Fruit fly (Drosophila melanogaster) whole organism, embryonic: ENCODE data around the gene CG6937.

Experiments
- Atf3 ChIP-seq: fragments of 200-800 bp; sonication (Bioruptor generic); optimal IDR thresholded peaks from 3 replicates; lab custom pipeline; 2016; ENCODE audit warnings: missing biosample characterization, missing genetic modification characterization
- CG10267 ChIP-seq: fragments of 200-800 bp; sonication (Bioruptor generic); optimal IDR thresholded peaks from 2 replicates; lab custom pipeline; 2018; ENCODE audit warnings: missing biosample characterization, mild to moderate bottlenecking, missing genetic modification characterization, moderate library complexity
- CG10543 ChIP-seq: fragments of 200-800 bp; sonication (Bioruptor generic); optimal IDR thresholded peaks from 3 replicates; lab custom pipeline; 2017; ENCODE audit warnings: missing biosample characterization, mild to moderate bottlenecking, missing genetic modification characterization, moderate library complexity
- CG11696 ChIP-seq: fragments of 200-800 bp; sonication (Bioruptor generic); IDR thresholded peaks from 2 replicates; pipeline ENCODE4 v1.3.6; 2022; ENCODE audit warnings: missing biosample characterization, missing genetic modification characterization
- CG14441 ChIP-seq: fragments of 200-800 bp; sonication (Bioruptor generic); IDR thresholded peaks from 2 replicates; pipeline ENCODE4 v1.3.6; 2022; ENCODE audit warnings: missing biosample characterization, missing genetic modification characterization
- CG1832 ChIP-seq: fragments of 200-800 bp; sonication (Bioruptor generic); optimal IDR thresholded peaks from 2 replicates; lab custom pipeline; 2017; ENCODE audit warnings: missing biosample characterization, mild to moderate bottlenecking, missing genetic modification characterization, inconsistent platforms
- CG2199 ChIP-seq: fragments of 200-800 bp; sonication (Bioruptor generic); IDR thresholded peaks from 3 replicates; pipeline ENCODE4 v1.3.6; 2022; ENCODE audit warnings: missing biosample characterization, missing genetic modification characterization
- CG2875 ChIP-seq: fragments of 200-800 bp; sonication (Bioruptor generic); optimal IDR thresholded peaks from 2 replicates; lab custom pipeline; 2017; ENCODE audit warnings: missing biosample characterization, mild to moderate bottlenecking, missing genetic modification characterization, missing genetic modification reagents
- CG3726 ChIP-seq: fragments of 200-800 bp; sonication (Bioruptor generic); IDR thresholded peaks from 3 replicates; pipeline ENCODE4, ENCODE4 v1.3.6; 2022; ENCODE audit warnings: missing biosample characterization, missing genetic modification characterization
- CG3838 ChIP-seq: fragments of 200-800 bp; sonication (Bioruptor generic); optimal IDR thresholded peaks from 3 replicates; lab custom pipeline; 2016; ENCODE audit warnings: missing biosample characterization, missing genetic modification characterization
- CG42726 ChIP-seq: fragments of 200-800 bp; sonication (Bioruptor generic); IDR thresholded peaks from 2 replicates; pipeline ENCODE4 v1.3.6; 2022; ENCODE audit warnings: missing biosample characterization, missing genetic modification characterization; ENCODE audit not compliant: partially characterized antibody
- CG6683 ChIP-seq: fragments of 200-800 bp; sonication (Bioruptor generic); optimal IDR thresholded peaks from 2 replicates; lab custom pipeline; 2017; ENCODE audit warnings: missing biosample characterization, mild to moderate bottlenecking, missing genetic modification characterization, missing genetic modification reagents
- CkIIα-i1 ChIP-seq: fragments of 200-800 bp; sonication (Bioruptor generic); IDR thresholded peaks from 2 replicates; pipeline ENCODE4 v1.3.6; 2022; ENCODE audit warnings: missing biosample characterization, missing genetic modification characterization
- Dad ChIP-seq: fragments of 200-800 bp; sonication (Bioruptor generic); optimal IDR thresholded peaks from 3 replicates; lab custom pipeline; 2016; ENCODE audit warnings: missing biosample characterization, missing genetic modification characterization
- Dfd ChIP-seq, 2 experiments: fragments of >200 bp; optimal IDR thresholded peaks; 2 replicates each; lab custom pipeline; 2017; ENCODE audit warnings: missing biosample characterization in 2 of 2, missing genetic modification characterization in 2 of 2
- Ets65A ChIP-seq: fragments of 200-800 bp; sonication (Bioruptor generic); peaks from one replicate; lab custom pipeline; 2016; ENCODE audit warnings: missing biosample characterization, missing genetic modification characterization
- Gug ChIP-seq: fragments of 200-800 bp; sonication (Bioruptor generic); IDR thresholded peaks from 4 replicates; pipeline ENCODE4 v1.3.6; 2022; ENCODE audit warnings: missing biosample characterization, missing genetic modification characterization
- Med ChIP-seq: fragments of 200-800 bp; sonication (Bioruptor generic); peaks from one replicate; lab custom pipeline; 2016; ENCODE audit warnings: missing biosample characterization, missing genetic modification characterization, mild to moderate bottlenecking, inconsistent platforms, moderate library complexity
- Myb ChIP-seq: fragments of 200-800 bp; sonication (Bioruptor generic); optimal IDR thresholded peaks from 2 replicates; lab custom pipeline; 2016; ENCODE audit warnings: missing biosample characterization, missing genetic modification characterization
- NK7.1 ChIP-seq: fragments of 200-800 bp; sonication (Bioruptor generic); optimal IDR thresholded peaks from 3 replicates; lab custom pipeline; 2016; ENCODE audit warnings: missing biosample characterization, missing genetic modification characterization
- PHDP ChIP-seq: fragments of 200-800 bp; sonication (Bioruptor generic); optimal IDR thresholded peaks from 3 replicates; lab custom pipeline; 2018; ENCODE audit warnings: missing biosample characterization, mild to moderate bottlenecking, missing genetic modification characterization, moderate library complexity
- chinmo ChIP-seq: fragments of 200-800 bp; sonication (Bioruptor generic); IDR thresholded peaks from 4 replicates; pipeline ENCODE4 v1.3.6; 2022; ENCODE audit warnings: missing biosample characterization, missing genetic modification characterization; ENCODE audit not compliant: partially characterized antibody
- crol ChIP-seq: fragments of 200-800 bp; sonication (Bioruptor generic); IDR thresholded peaks from 2 replicates; pipeline ENCODE4 v1.3.6; 2022; ENCODE audit warnings: missing biosample characterization, missing genetic modification characterization
- crp ChIP-seq, 2 experiments: fragments of 200-800 bp; sonication (Bioruptor generic); optimal IDR thresholded peaks; 2 replicates in 1 of 2; 3 replicates in 1 of 2; lab custom pipeline; 2017; ENCODE audit warnings: missing biosample characterization in 2 of 2, missing genetic modification characterization in 2 of 2, mild to moderate bottlenecking in 1 of 2, moderate library complexity in 1 of 2
- fd96Cb ChIP-seq: fragments of 200-800 bp; sonication (Bioruptor generic); optimal IDR thresholded peaks from 2 replicates; lab custom pipeline; 2018; ENCODE audit warnings: missing biosample characterization, mild to moderate bottlenecking, missing genetic modification characterization, moderate library complexity
- ftz-f1 ChIP-seq: fragments of 200-800 bp; sonication (Bioruptor generic); optimal IDR thresholded peaks from 2 replicates; lab custom pipeline; 2016; ENCODE audit warnings: missing biosample characterization, missing genetic modification characterization
- hb ChIP-seq: fragments of 200-800 bp; sonication (Bioruptor generic); IDR thresholded peaks from 3 replicates; pipeline ENCODE4 v1.3.6; 2022; ENCODE audit warnings: missing biosample characterization, missing genetic modification characterization; ENCODE audit not compliant: partially characterized antibody
- hkb ChIP-seq, 2 experiments: fragments of 200-800 bp in 1 of 2; fragments of >200 bp in 1 of 2; sonication (Bioruptor generic) in 1 of 2; IDR thresholded peaks in 1 of 2; optimal IDR thresholded peaks in 1 of 2; 2 replicates each; pipeline versions ENCODE4 v1.3.6 to Lab custom; 2017 to 2022; ENCODE audit warnings: missing biosample characterization in 1 of 2, missing genetic modification characterization in 1 of 2
- jumu ChIP-seq: fragments of 200-800 bp; sonication (Bioruptor generic); optimal IDR thresholded peaks from 3 replicates; lab custom pipeline; 2016; ENCODE audit warnings: missing biosample characterization, missing genetic modification characterization
- kay ChIP-seq: fragments of 200-800 bp; sonication (Bioruptor generic); optimal IDR thresholded peaks from 2 replicates; lab custom pipeline; 2016; ENCODE audit warnings: missing biosample characterization, missing genetic modification characterization
- lab ChIP-seq: fragments of 200-800 bp; sonication (Bioruptor generic); optimal IDR thresholded peaks from 3 replicates; lab custom pipeline; 2017; ENCODE audit warnings: missing biosample characterization, missing genetic modification characterization, mild to moderate bottlenecking, moderate library complexity, missing genetic modification reagents
- otp ChIP-seq: fragments of 200-800 bp; sonication (Bioruptor generic); IDR thresholded peaks from 3 replicates; pipeline ENCODE4, ENCODE4 v1.3.6; 2022; ENCODE audit warnings: missing biosample characterization, missing genetic modification characterization
- peb ChIP-seq: fragments of 200-800 bp; sonication (Bioruptor generic); IDR thresholded peaks from 2 replicates; pipeline ENCODE4 v1.3.6; 2022; ENCODE audit warnings: missing biosample characterization, missing genetic modification characterization
- pzg ChIP-seq: fragments of 200-800 bp; sonication (Bioruptor generic); optimal IDR thresholded peaks from 3 replicates; lab custom pipeline; 2018; ENCODE audit warnings: missing biosample characterization, mild to moderate bottlenecking, missing genetic modification characterization, moderate library complexity
- sr ChIP-seq: fragments of 200-800 bp; sonication (Bioruptor generic); IDR thresholded peaks from 3 replicates; pipeline ENCODE4 v1.3.6; 2022; ENCODE audit warnings: missing biosample characterization, missing genetic modification characterization
- stwl ChIP-seq: fragments of 200-800 bp; sonication (Bioruptor generic); optimal IDR thresholded peaks from 3 replicates; lab custom pipeline; 2018; ENCODE audit warnings: missing biosample characterization, mild to moderate bottlenecking, missing genetic modification characterization, moderate library complexity
- vvl ChIP-seq: fragments of 200-800 bp; sonication (Bioruptor generic); IDR thresholded peaks from 2 replicates; pipeline ENCODE4 v1.3.6; 2022; ENCODE audit warnings: missing biosample characterization, missing genetic modification characterization

Gene CG6937

DNA sequence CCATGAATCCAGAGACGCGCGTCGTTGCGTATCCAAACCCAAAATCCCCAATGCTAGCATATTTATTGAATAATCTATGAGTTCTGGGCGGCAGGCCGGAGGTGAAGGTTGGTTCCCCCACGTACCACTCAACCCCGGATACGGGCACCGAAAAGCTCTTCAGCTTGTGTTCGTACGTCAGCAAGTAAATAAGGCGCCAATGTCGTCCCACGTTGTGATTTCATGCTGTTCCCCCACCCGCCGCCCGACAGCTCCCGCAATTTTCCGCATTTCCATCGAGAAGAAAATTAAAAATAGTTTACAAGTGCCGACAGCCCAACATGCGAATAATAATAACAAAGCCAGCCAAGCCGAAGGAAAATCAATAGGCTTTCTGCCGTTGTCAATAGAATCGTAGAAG is 14.2 kb downstream of the CG6937 start:
- TF ChIP-seq Med (GFP tag; lab: Kevin White, UChicago) (peak; percentile 1), Ets65A (GFP tag; lab: Kevin White, UChicago) (peak; percentile 7), peb (no peak), ftz-f1 (GFP tag; lab: Kevin White, UChicago) (peak; percentile 61), Dad (no peak), Myb (no peak), sr (GFP tag; lab: Robert Waterston, UW) (peak; percentile 93), crol (0 out of 2 replicates have a peak, but pooled peaks have one; percentile 39), hb (GFP tag; lab: Robert Waterston, UW) (0 out of 3 replicates have a peak, but pooled peaks have one; percentile 43), CG10543 (GFP tag; lab: Kevin White, UChicago) (peak; percentile 62), CG11696 (GFP tag; lab: Robert Waterston, UW) (no peak), chinmo (GFP tag; lab: Robert Waterston, UW) (0 out of 4 replicates have a peak, but pooled peaks have one; percentile 31)

DNA sequence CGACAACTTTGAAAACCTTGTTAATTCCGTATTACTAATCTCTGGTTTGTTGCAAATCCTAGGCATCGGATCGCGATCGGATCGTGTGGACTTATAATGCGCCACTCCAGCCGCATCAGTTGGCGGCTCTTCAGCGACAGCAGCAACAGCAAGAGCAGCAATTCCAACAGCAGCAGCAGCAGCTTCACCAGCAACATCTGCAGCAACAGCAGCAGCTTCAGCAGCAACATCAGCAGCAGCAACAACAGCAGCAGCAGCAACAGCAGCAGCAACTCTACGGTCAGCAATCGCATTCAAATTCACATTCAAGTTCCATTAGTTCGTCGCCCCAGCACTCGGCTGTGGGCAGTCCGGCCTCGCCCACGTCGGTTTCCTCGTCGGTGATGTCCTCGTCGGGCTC is 18.2 kb downstream of the CG6937 start:
- TF ChIP-seq CG14441 (GFP tag; lab: Robert Waterston, UW), result no peak
- TF ChIP-seq NK7.1 (GFP tag; lab: Kevin White, UChicago), result no peak
- peak in 1 of 2 experiments; percentile 23 for TF ChIP-seq Dfd (GFP tag; optimal IDR thresholded peaks at IDR 0.05; lab: Kevin White, UChicago)
- TF ChIP-seq vvl (GFP tag; lab: Robert Waterston, UW), result no peak
- no peak for TF ChIP-seq hkb (optimal IDR thresholded peaks at IDR 0.05; lab: Kevin White, UChicago)
- TF ChIP-seq hkb (GFP tag; IDR thresholded peaks at IDR 0.05; lab: Robert Waterston, UW), result no peak
- TF ChIP-seq CG10267 (tag; lab: Kevin White, UChicago), result no peak
- no peak for TF ChIP-seq CG42726
- no peak for TF ChIP-seq CkIIα-i1 (GFP tag; lab: Robert Waterston, UW)

DNA sequence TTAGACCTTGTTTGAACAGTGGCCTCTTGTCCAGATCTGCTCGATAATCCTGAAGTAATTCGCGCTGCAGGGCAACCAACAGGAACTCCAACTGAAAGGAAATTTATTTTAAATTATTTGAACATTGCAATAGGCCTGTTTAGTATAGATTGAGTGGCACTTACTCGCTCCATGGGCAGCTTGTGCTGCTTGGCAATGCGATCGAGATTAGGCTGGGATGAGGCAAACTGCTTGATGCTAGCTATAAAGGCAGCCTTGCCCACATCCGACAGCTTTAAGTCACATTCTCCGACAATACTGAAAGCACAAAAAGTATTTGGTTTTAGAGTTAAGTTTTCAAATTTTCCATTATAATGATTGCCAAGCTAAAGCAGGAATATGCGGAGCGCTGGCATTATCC is 24.6 kb downstream of the CG6937 start, which contains the start of gene CG13843:
TSS of gene CG13843 (plus strand) at position 301 of the 400 bp plus-strand sequence.
- TF ChIP-seq CG1832 (GFP tag; lab: Kevin White, UChicago) (no peak), crp (GFP tag; optimal IDR thresholded peaks at IDR 0.05; lab: Kevin White, UChicago) (no peak), otp (GFP tag; lab: Robert Waterston, UW) (no peak), CG2875 (GFP tag; lab: Kevin White, UChicago) (no peak), CG6683 (GFP tag; lab: Kevin White, UChicago) (no peak), Gug (GFP tag; lab: Robert Waterston, UW) (no peak), CG3726 (no peak), stwl (tag; lab: Kevin White, UChicago) (no peak), CG2199 (GFP tag; lab: Robert Waterston, UW) (no peak), kay (GFP tag; lab: Kevin White, UChicago) (no peak), Atf3 (GFP tag; lab: Kevin White, UChicago) (no peak), Dfd (GFP tag; optimal IDR thresholded peaks at IDR 0.05; lab: Kevin White, UChicago) (no peak), fd96Cb (tag; lab: Kevin White, UChicago) (no peak), CG3838 (GFP tag; lab: Kevin White, UChicago) (no peak), lab (GFP tag; lab: Kevin White, UChicago) (no peak), PHDP (tag; lab: Kevin White, UChicago) (no peak), pzg (GFP tag; lab: Kevin White, UChicago) (no peak), jumu (GFP tag; lab: Kevin White, UChicago) (no peak)
